Fruit fly (Drosophila melanogaster) whole organism, embryonic: ENCODE results near the gene CG4382.

ENCODE experiments used
- Atf6 ChIP-seq: fragments of 200-800 bp; sonication (Bioruptor generic); IDR thresholded peaks from 2 replicates; pipeline ENCODE4 v1.3.6; 2022; ENCODE audit warnings: missing biosample characterization, missing genetic modification characterization
- Awh ChIP-seq: fragments of 200-800 bp; sonication (Bioruptor generic); IDR thresholded peaks from 2 replicates; pipeline ENCODE4, ENCODE4 v1.3.6; 2022; ENCODE audit warnings: missing biosample characterization, missing genetic modification characterization
- CG1024 ChIP-seq: fragments of 200-800 bp; sonication (Bioruptor generic); IDR thresholded peaks from 2 replicates; pipeline ENCODE4 v1.3.6; 2022; ENCODE audit warnings: missing biosample characterization, missing genetic modification characterization
- CG10274 ChIP-seq: fragments of 200-800 bp; sonication (Bioruptor generic); optimal IDR thresholded peaks from 3 replicates; lab custom pipeline; 2017; ENCODE audit warnings: missing biosample characterization, mild to moderate bottlenecking, missing genetic modification characterization
- CG10543 ChIP-seq: fragments of 200-800 bp; sonication (Bioruptor generic); optimal IDR thresholded peaks from 3 replicates; lab custom pipeline; 2017; ENCODE audit warnings: missing biosample characterization, mild to moderate bottlenecking, missing genetic modification characterization, moderate library complexity
- CG10979 ChIP-seq: fragments of 200-800 bp; sonication (Bioruptor generic); optimal IDR thresholded peaks from 2 replicates; lab custom pipeline; 2018; ENCODE audit warnings: missing biosample characterization, mild to moderate bottlenecking, missing genetic modification characterization, moderate library complexity
- CG11560 ChIP-seq: fragments of 200-800 bp; sonication (Bioruptor generic); IDR thresholded peaks from 3 replicates; pipeline ENCODE4 v1.3.6; 2022; ENCODE audit warnings: missing biosample characterization, missing genetic modification characterization
- CG11695 ChIP-seq: fragments of 200-800 bp; sonication (Bioruptor generic); IDR thresholded peaks from 3 replicates; pipeline ENCODE4 v1.3.6; 2022; ENCODE audit warnings: missing biosample characterization, missing genetic modification characterization
- CG12071 ChIP-seq: fragments of 200-800 bp; sonication (Bioruptor generic); optimal IDR thresholded peaks from 3 replicates; lab custom pipeline; 2018; ENCODE audit warnings: missing biosample characterization, mild to moderate bottlenecking, missing genetic modification characterization
- CG12391 ChIP-seq: fragments of 200-800 bp; sonication (Bioruptor generic); optimal IDR thresholded peaks from 3 replicates; lab custom pipeline; 2018; ENCODE audit warnings: missing biosample characterization, mild to moderate bottlenecking, missing genetic modification characterization, moderate library complexity
- CG14441 ChIP-seq: fragments of 200-800 bp; sonication (Bioruptor generic); IDR thresholded peaks from 2 replicates; pipeline ENCODE4 v1.3.6; 2022; ENCODE audit warnings: missing biosample characterization, missing genetic modification characterization
- CG15011 ChIP-seq: fragments of 200-800 bp; sonication (Bioruptor generic); optimal IDR thresholded peaks from 3 replicates; lab custom pipeline; 2018; ENCODE audit warnings: missing biosample characterization, mild to moderate bottlenecking, missing genetic modification characterization
- CG15269 ChIP-seq: fragments of 200-800 bp; sonication (Bioruptor generic); optimal IDR thresholded peaks from 2 replicates; lab custom pipeline; 2018; ENCODE audit warnings: missing biosample characterization, mild to moderate bottlenecking, missing genetic modification characterization, moderate library complexity
- CG15601 ChIP-seq: fragments of 200-800 bp; sonication (Bioruptor generic); optimal IDR thresholded peaks from 3 replicates; lab custom pipeline; 2019; ENCODE audit warnings: missing biosample characterization, mild to moderate bottlenecking, missing genetic modification characterization, moderate library complexity
- CG18262 ChIP-seq: fragments of 200-800 bp; optimal IDR thresholded peaks from 3 replicates; lab custom pipeline; 2019; ENCODE audit warnings: missing biosample characterization, mild to moderate bottlenecking, missing genetic modification characterization, moderate library complexity
- CG2199 ChIP-seq: fragments of 200-800 bp; sonication (Bioruptor generic); IDR thresholded peaks from 3 replicates; pipeline ENCODE4 v1.3.6; 2022; ENCODE audit warnings: missing biosample characterization, missing genetic modification characterization
- CG34376 ChIP-seq: fragments of 200-800 bp; sonication (Bioruptor generic); optimal IDR thresholded peaks from 2 replicates; lab custom pipeline; 2018; ENCODE audit warnings: missing biosample characterization, mild to moderate bottlenecking, missing genetic modification characterization
- CG4360 ChIP-seq: fragments of 200-800 bp; sonication (Bioruptor generic); IDR thresholded peaks from 2 replicates; pipeline ENCODE4 v1.3.6; 2022; ENCODE audit warnings: missing biosample characterization, missing genetic modification characterization
- CG4820 ChIP-seq: fragments of 200-800 bp; sonication (Bioruptor generic); optimal IDR thresholded peaks from 3 replicates; lab custom pipeline; 2016; ENCODE audit warnings: missing biosample characterization, missing genetic modification characterization
- CG5953 ChIP-seq: fragments of 200-800 bp; sonication (Bioruptor generic); IDR thresholded peaks from 2 replicates; pipeline ENCODE4 v1.3.6; 2022; ENCODE audit warnings: missing biosample characterization, missing genetic modification characterization
- CG6272 ChIP-seq: fragments of 200-800 bp; sonication (Bioruptor generic); IDR thresholded peaks from 2 replicates; pipeline ENCODE4 v1.3.6; 2022; ENCODE audit warnings: missing biosample characterization, missing genetic modification characterization
- CG6813 ChIP-seq: fragments of 200-800 bp; sonication (Bioruptor generic); optimal IDR thresholded peaks from 2 replicates; lab custom pipeline; 2017; ENCODE audit warnings: missing biosample characterization, missing genetic modification characterization, mild to moderate bottlenecking, moderate library complexity, missing genetic modification reagents
- CG6854 ChIP-seq: fragments of 200-800 bp; sonication (Bioruptor generic); optimal IDR thresholded peaks from 3 replicates; lab custom pipeline; 2017; ENCODE audit warnings: missing biosample characterization, mild to moderate bottlenecking, missing genetic modification characterization
- CG8478 ChIP-seq: fragments of >200 bp; optimal IDR thresholded peaks from 2 replicates; lab custom pipeline; 2018
- Dbx ChIP-seq: fragments of 200-800 bp; sonication (Bioruptor generic); IDR thresholded peaks from 3 replicates; pipeline ENCODE4 v1.3.6; 2022; ENCODE audit warnings: missing biosample characterization, missing genetic modification characterization
- Fer3 ChIP-seq: fragments of 200-800 bp; sonication (Bioruptor generic); optimal IDR thresholded peaks from 2 replicates; lab custom pipeline; 2018; ENCODE audit warnings: missing biosample characterization, mild to moderate bottlenecking, missing genetic modification characterization, moderate library complexity
- Hand ChIP-seq: fragments of 200-800 bp; sonication (Bioruptor generic); optimal IDR thresholded peaks from 2 replicates; lab custom pipeline; 2017; ENCODE audit warnings: mild to moderate bottlenecking, missing biosample characterization, missing genetic modification reagents, missing genetic modification characterization
- HmgZ ChIP-seq: fragments of 200-800 bp; sonication (Bioruptor generic); optimal IDR thresholded peaks from 2 replicates; lab custom pipeline; 2018; ENCODE audit warnings: missing biosample characterization, mild to moderate bottlenecking, missing genetic modification characterization
- Jarid2 ChIP-seq: fragments of 200-800 bp; sonication (Bioruptor generic); optimal IDR thresholded peaks from 3 replicates; lab custom pipeline; 2017; ENCODE audit warnings: mild to moderate bottlenecking, missing biosample characterization, missing genetic modification reagents, missing genetic modification characterization
- Lpt ChIP-seq: fragments of >200 bp; optimal IDR thresholded peaks from 2 replicates; lab custom pipeline; 2018; ENCODE audit warnings: missing biosample characterization, missing genetic modification characterization
- Meics ChIP-seq: fragments of 200-800 bp; sonication (Bioruptor generic); optimal IDR thresholded peaks from 2 replicates; lab custom pipeline; 2017; ENCODE audit warnings: missing biosample characterization, mild to moderate bottlenecking, missing genetic modification characterization
- NC2β ChIP-seq: fragments of 200-800 bp; sonication (Bioruptor generic); optimal IDR thresholded peaks from 2 replicates; lab custom pipeline; 2016; ENCODE audit warnings: missing biosample characterization, missing genetic modification characterization
- Optix ChIP-seq: fragments of 200-800 bp; sonication (Bioruptor generic); IDR thresholded peaks from 3 replicates; pipeline ENCODE4 v1.3.6; 2022; ENCODE audit warnings: missing biosample characterization, missing genetic modification characterization
- Ravus ChIP-seq: fragments of 200-800 bp; sonication (Bioruptor generic); IDR thresholded peaks from 2 replicates; pipeline ENCODE4 v1.3.6; 2022; ENCODE audit warnings: missing biosample characterization, missing genetic modification characterization
- Side ChIP-seq: fragments of 200-800 bp; sonication (Bioruptor generic); optimal IDR thresholded peaks from 2 replicates; lab custom pipeline; 2016; ENCODE audit warnings: missing biosample characterization, missing genetic modification characterization
- Sox102F ChIP-seq: fragments of 200-800 bp; sonication (Bioruptor generic); optimal IDR thresholded peaks from 2 replicates; lab custom pipeline; 2018; ENCODE audit warnings: missing biosample characterization, mild to moderate bottlenecking, missing genetic modification characterization, moderate library complexity
- Sry-δ ChIP-seq: fragments of 200-800 bp; sonication (Bioruptor generic); optimal IDR thresholded peaks from 2 replicates; lab custom pipeline; 2016; ENCODE audit warnings: missing biosample characterization, missing genetic modification characterization
- br ChIP-seq: fragments of >200 bp; optimal IDR thresholded peaks from 2 replicates; lab custom pipeline; 2017
- cato ChIP-seq: fragments of 200-800 bp; sonication (Bioruptor generic); optimal IDR thresholded peaks from 2 replicates; lab custom pipeline; 2016; ENCODE audit warnings: missing biosample characterization, missing genetic modification characterization, borderline replicate concordance
- crc ChIP-seq: fragments of 200-800 bp; sonication (Bioruptor generic); optimal IDR thresholded peaks from 2 replicates; lab custom pipeline; 2016; ENCODE audit warnings: missing biosample characterization, missing genetic modification characterization
- cwo ChIP-seq: fragments of 200-800 bp; sonication (Bioruptor generic); optimal IDR thresholded peaks from 3 replicates; lab custom pipeline; 2017; ENCODE audit warnings: missing biosample characterization, missing genetic modification characterization, mild to moderate bottlenecking, moderate library complexity, missing genetic modification reagents
- gcm ChIP-seq: fragments of 200-800 bp; sonication (Bioruptor generic); optimal IDR thresholded peaks from 2 replicates; lab custom pipeline; 2019; ENCODE audit warnings: missing biosample characterization, mild to moderate bottlenecking, missing genetic modification characterization, moderate library complexity
- lbe ChIP-seq: fragments of 200-800 bp; sonication (Bioruptor generic); optimal IDR thresholded peaks from 2 replicates; lab custom pipeline; 2016; ENCODE audit warnings: missing biosample characterization, mild to moderate bottlenecking, missing genetic modification characterization
- nerfin-2 ChIP-seq: fragments of 200-800 bp; sonication (Bioruptor generic); IDR thresholded peaks from 2 replicates; pipeline ENCODE4 v1.3.6; 2022; ENCODE audit warnings: missing biosample characterization, missing genetic modification characterization; ENCODE audit not compliant: partially characterized antibody
- oc ChIP-seq: fragments of 200-800 bp; sonication (Bioruptor generic); optimal IDR thresholded peaks from 2 replicates; lab custom pipeline; 2018; ENCODE audit warnings: missing biosample characterization, mild to moderate bottlenecking, missing genetic modification characterization, moderate library complexity
- pita ChIP-seq: fragments of 200-800 bp; sonication (Bioruptor generic); optimal IDR thresholded peaks from 2 replicates; lab custom pipeline; 2017; ENCODE audit warnings: missing biosample characterization, mild to moderate bottlenecking, missing genetic modification characterization
- ranshi ChIP-seq: fragments of 200-800 bp; sonication (Bioruptor generic); IDR thresholded peaks from 2 replicates; pipeline ENCODE4 v1.3.6; 2022; ENCODE audit warnings: missing biosample characterization, missing genetic modification characterization
- repo ChIP-seq: fragments of 200-800 bp; sonication (Bioruptor generic); optimal IDR thresholded peaks from 2 replicates; lab custom pipeline; 2016; ENCODE audit warnings: missing biosample characterization, missing genetic modification characterization
- sens ChIP-seq: fragments of 200-800 bp; sonication (Bioruptor generic); peaks from one replicate; lab custom pipeline; 2016; ENCODE audit warnings: missing biosample characterization, missing genetic modification characterization
- seq ChIP-seq: fragments of 200-800 bp; sonication (Bioruptor generic); IDR thresholded peaks from 2 replicates; pipeline ENCODE4 v1.3.6; 2022; ENCODE audit warnings: missing biosample characterization, missing genetic modification characterization
- tna ChIP-seq: fragments of 200-800 bp; sonication (Bioruptor generic); IDR thresholded peaks from 2 replicates; pipeline ENCODE4 v1.3.6; 2022; ENCODE audit warnings: missing biosample characterization, missing genetic modification characterization; ENCODE audit not compliant: partially characterized antibody
- trem ChIP-seq: fragments of 200-800 bp; optimal IDR thresholded peaks from 3 replicates; lab custom pipeline; 2019; ENCODE audit warnings: missing biosample characterization, mild to moderate bottlenecking, missing genetic modification characterization, moderate library complexity

The CG4382 gene

DNA sequence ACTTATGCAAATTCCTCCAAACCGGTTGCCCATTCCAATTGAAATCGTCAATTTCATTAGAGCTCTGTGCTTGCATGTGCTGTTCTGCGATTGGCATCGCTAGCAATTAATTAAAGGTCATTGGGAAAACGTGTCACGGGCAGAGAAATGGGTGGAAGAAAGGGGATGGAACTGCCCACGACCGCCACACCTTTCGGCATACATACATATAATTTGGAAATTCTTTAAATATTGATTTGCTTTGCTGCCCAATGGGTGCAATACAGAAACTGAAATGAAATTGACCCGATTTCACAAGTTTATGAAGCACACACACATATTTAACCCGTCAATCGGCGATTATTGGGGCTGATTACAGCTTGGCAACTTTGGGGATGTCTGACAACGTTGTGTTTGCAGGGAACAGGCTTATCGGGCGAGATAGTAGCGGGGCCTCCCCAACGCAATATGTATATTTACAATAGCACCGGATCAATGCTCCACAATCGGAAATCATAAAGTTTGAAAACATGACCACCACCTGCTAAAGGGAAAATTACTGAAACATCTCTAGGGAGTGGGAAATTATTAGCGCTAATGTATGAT is 14.1 kb upstream of the CG4382 start (continued):
- TF ChIP-seq cwo (GFP tag; lab: Kevin White, UChicago) (no peak), CG12071 (GFP tag; lab: Kevin White, UChicago) (no peak), Sox102F (GFP tag; lab: Kevin White, UChicago) (no peak), oc (tag; lab: Kevin White, UChicago) (no peak), CG12391 (no peak), CG4820 (GFP tag; lab: Kevin White, UChicago) (no peak), br (no peak), CG18262 (tag; lab: Kevin White, UChicago) (no peak), CG15011 (GFP tag; lab: Kevin White, UChicago) (no peak), pita (no peak), CG4360 (GFP tag; lab: Robert Waterston, UW) (no peak), CG2199 (0 out of 3 replicates have a peak, but pooled peaks have one; percentile 51), lbe (GFP tag; lab: Kevin White, UChicago) (no peak), CG8478 (lab: Kevin White, UChicago) (no peak), CG14441 (no peak), seq (no peak), nerfin-2 (no peak), Fer3 (no peak), tna (no peak), Ravus (GFP tag; lab: Robert Waterston, UW) (no peak), NC2β (GFP tag; lab: Kevin White, UChicago) (no peak), Dbx (GFP tag; lab: Robert Waterston, UW) (no peak), Jarid2 (GFP tag; lab: Kevin White, UChicago) (no peak), Meics (no peak), HmgZ (peak; percentile 6), cato (GFP tag; lab: Kevin White, UChicago) (no peak), Sry-δ (GFP tag; lab: Kevin White, UChicago) (no peak), CG10274 (GFP tag; lab: Kevin White, UChicago) (no peak), CG10979 (tag; lab: Kevin White, UChicago) (no peak), CG11695 (GFP tag; lab: Robert Waterston, UW) (no peak), repo (GFP tag; lab: Kevin White, UChicago) (no peak), CG10543 (peak; percentile 57), CG34376 (GFP tag; lab: Kevin White, UChicago) (peak; percentile 57), trem (no peak), sens (GFP tag; lab: Kevin White, UChicago) (peak; percentile 65), ranshi (no peak), Awh (GFP tag; lab: Robert Waterston, UW) (no peak), Lpt (GFP tag; lab: Kevin White, UChicago) (no peak), CG5953 (GFP tag; lab: Robert Waterston, UW) (no peak), Optix (GFP tag; lab: Robert Waterston, UW) (no peak), crc (GFP tag; lab: Kevin White, UChicago) (no peak), Side (GFP tag; lab: Kevin White, UChicago) (no peak), CG11560 (tag; lab: Robert Waterston, UW) (no peak), CG6272 (no peak), Hand (GFP tag; lab: Kevin White, UChicago) (no peak), CG15601 (tag; lab: Kevin White, UChicago) (no peak), CG15269 (tag; lab: Kevin White, UChicago) (no peak), CG6854 (GFP tag; lab: Kevin White, UChicago) (no peak), gcm (no peak), Atf6 (GFP tag; lab: Robert Waterston, UW) (0 out of 2 replicates have a peak, but pooled peaks have one; percentile 10), CG1024 (GFP tag; lab: Robert Waterston, UW) (no peak), CG6813 (GFP tag; lab: Kevin White, UChicago) (no peak)
